Worm (Caenorhabditis elegans) whole organism, L1 larva: ENCODE measurements around the gene T05A10.6.

Experiments used
- elt-3 ChIP-seq, 6 experiments: fragments of 150-350 bp in 1 of 6; sonication (generic microtip); optimal IDR thresholded peaks; 2 replicates each; lab custom pipeline; 2017 to 2018; ENCODE audit warnings: missing biosample characterization in 6 of 6, missing genetic modification characterization in 6 of 6, inconsistent platforms in 1 of 6
- mep-1 ChIP-seq: fragments of 150-350 bp; optimal IDR thresholded peaks from 2 replicates; lab custom pipeline; 2014; ENCODE audit warnings: missing biosample characterization, missing genetic modification characterization
- unc-62 ChIP-seq: fragments of 150-350 bp; optimal IDR thresholded peaks from 2 replicates; lab custom pipeline; 2014; ENCODE audit warnings: missing biosample characterization, missing genetic modification reagents, missing genetic modification characterization

DNA sequence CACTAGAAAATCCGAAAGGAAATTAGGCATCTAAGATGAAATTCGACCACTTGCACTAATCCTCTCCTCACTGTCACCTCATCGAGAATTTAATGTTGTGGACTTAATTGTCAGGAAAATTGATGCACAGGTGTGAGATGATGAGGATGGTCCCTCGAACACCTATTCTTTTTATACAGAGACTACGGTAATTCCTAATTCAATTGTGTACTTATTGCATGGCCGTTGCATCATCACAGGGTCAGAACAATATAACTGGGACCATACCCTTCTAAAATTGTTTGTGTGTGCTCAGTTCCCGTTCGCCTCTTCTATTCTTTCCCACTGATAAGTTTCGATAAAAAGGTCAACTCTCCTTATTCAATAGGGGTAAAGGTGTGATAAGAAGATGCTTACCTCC, 49.6 kb upstream of the T05A10.6 start:
- no peak for TF ChIP-seq mep-1 (tag; lab: Kevin White, UChicago)
- TF ChIP-seq unc-62 (GFP tag; lab: Kevin White, UChicago) = no peak
- TF ChIP-seq elt-3 (tag; optimal IDR thresholded peaks at IDR 0.05; lab: Kevin White, UChicago) = no peak
